Worm (Caenorhabditis elegans) whole organism, early embryonic: ENCODE data around the gene cmd-1.

Experiments used
- B0310.2 ChIP-seq: sonication (generic microtip); optimal IDR thresholded peaks from 2 replicates; lab custom pipeline; 2016; ENCODE audit warnings: mild to moderate bottlenecking, missing genetic modification characterization, missing compliant biosample characterization
- aly-1 ChIP-seq: sonication (generic microtip); optimal IDR thresholded peaks from 2 replicates; lab custom pipeline; 2016; ENCODE audit warnings: missing genetic modification characterization, missing compliant biosample characterization
- ama-1 ChIP-seq: fragments of 150-350 bp; optimal IDR thresholded peaks from 2 replicates; lab custom pipeline; 2014
- ceh-36 ChIP-seq: sonication (generic microtip); optimal IDR thresholded peaks from 2 replicates; lab custom pipeline; 2016; ENCODE audit warnings: missing genetic modification characterization, inconsistent platforms, missing compliant biosample characterization
- hmbx-1 ChIP-seq: sonication (generic microtip); optimal IDR thresholded peaks from 2 replicates; lab custom pipeline; 2016; ENCODE audit warnings: mild to moderate bottlenecking, missing genetic modification characterization, missing compliant biosample characterization
- hmg-4 ChIP-seq: fragments of 200-800 bp; sonication (Bioruptor generic); optimal IDR thresholded peaks from 2 replicates; lab custom pipeline; 2018; ENCODE audit warnings: mild to moderate bottlenecking, missing genetic modification characterization, missing compliant biosample characterization
- tbx-11 ChIP-seq: fragments of 200-800 bp; sonication (Bioruptor generic); IDR thresholded peaks from 2 replicates; pipeline ENCODE4 v1.3.6; 2022; ENCODE audit warnings: missing genetic modification characterization, missing compliant biosample characterization
- tbx-37 ChIP-seq: fragments of 200-800 bp; sonication (Bioruptor generic); conservative IDR thresholded peaks from 2 replicates; pipeline ENCODE4 v1.3.6; 2022; ENCODE audit warnings: missing genetic modification reagents, missing genetic modification characterization, missing compliant biosample characterization
- tra-4 ChIP-seq: sonication (generic microtip); optimal IDR thresholded peaks from 2 replicates; lab custom pipeline; 2017; ENCODE audit warnings: missing genetic modification characterization, missing compliant biosample characterization

ce11 chrV:1157443-1157842, 1.4 kb downstream of the cmd-1 start:
- TF ChIP-seq hmg-4 (no peak), ama-1 (no peak), ceh-36 (tag; lab: Kevin White, UChicago) (no peak), B0310.2 (tag; lab: Kevin White, UChicago) (no peak), tra-4 (tag; lab: Kevin White, UChicago) (no peak), tbx-37 (no peak), tbx-11 (GFP tag; lab: Robert Waterston, UW) (no peak), aly-1 (no peak), hmbx-1 (tag; lab: Kevin White, UChicago) (no peak)
